Fruit fly (Drosophila melanogaster) whole organism, embryonic: ENCODE results near the gene Strip.
A peak's percentile ranks its signal among the peaks of the same experiment; 100 is the strongest.

Experiments used
- ATbp ChIP-seq: fragments of 200-800 bp; sonication (Bioruptor generic); optimal IDR thresholded peaks from 2 replicates; lab custom pipeline; 2017; ENCODE audit warnings: missing biosample characterization, mild to moderate bottlenecking, missing genetic modification characterization, missing genetic modification reagents
- CG10366 ChIP-seq: fragments of 200-800 bp; sonication (Bioruptor generic); IDR thresholded peaks from 2 replicates; pipeline ENCODE4 v1.3.6; 2022; ENCODE audit warnings: missing biosample characterization, missing genetic modification characterization
- CG11085 ChIP-seq: fragments of 200-800 bp; sonication (Bioruptor generic); IDR thresholded peaks from 2 replicates; pipeline ENCODE4 v1.3.6; 2022; ENCODE audit warnings: missing biosample characterization, missing genetic modification characterization
- CG11504 ChIP-seq: fragments of 200-800 bp; sonication (Bioruptor generic); optimal IDR thresholded peaks from 3 replicates; lab custom pipeline; 2019; ENCODE audit warnings: missing biosample characterization, mild to moderate bottlenecking, missing genetic modification characterization, moderate library complexity
- CG1233 ChIP-seq: fragments of 200-800 bp; sonication (Bioruptor generic); optimal IDR thresholded peaks from 4 replicates; lab custom pipeline; 2018; ENCODE audit warnings: missing biosample characterization, mild to moderate bottlenecking, missing genetic modification characterization
- CG17568 ChIP-seq: fragments of 200-800 bp; sonication (Bioruptor generic); optimal IDR thresholded peaks from 2 replicates; lab custom pipeline; 2018; ENCODE audit warnings: missing biosample characterization, mild to moderate bottlenecking, missing genetic modification characterization, moderate library complexity
- CG1832 ChIP-seq: fragments of 200-800 bp; sonication (Bioruptor generic); optimal IDR thresholded peaks from 2 replicates; lab custom pipeline; 2017; ENCODE audit warnings: missing biosample characterization, mild to moderate bottlenecking, missing genetic modification characterization, inconsistent platforms
- CG3281 ChIP-seq: fragments of 200-800 bp; sonication (Bioruptor generic); optimal IDR thresholded peaks from 3 replicates; lab custom pipeline; 2017; ENCODE audit warnings: missing biosample characterization, mild to moderate bottlenecking, missing genetic modification characterization
- CG6689 ChIP-seq: fragments of 200-800 bp; sonication (Bioruptor generic); IDR thresholded peaks from 2 replicates; pipeline ENCODE4 v1.3.6; 2022; ENCODE audit warnings: missing biosample characterization, missing genetic modification characterization
- CG7271 ChIP-seq: fragments of 200-800 bp; sonication (Bioruptor generic); optimal IDR thresholded peaks from 2 replicates; lab custom pipeline; 2018; ENCODE audit warnings: missing biosample characterization, mild to moderate bottlenecking, missing genetic modification characterization, moderate library complexity
- CG7357 ChIP-seq: fragments of 200-800 bp; sonication (Bioruptor generic); IDR thresholded peaks from 3 replicates; pipeline ENCODE4 v1.3.6; 2022; ENCODE audit warnings: missing biosample characterization, missing genetic modification characterization
- CG7745 ChIP-seq: fragments of 200-800 bp; sonication (Bioruptor generic); optimal IDR thresholded peaks from 2 replicates; lab custom pipeline; 2018; ENCODE audit warnings: missing biosample characterization, mild to moderate bottlenecking, missing genetic modification characterization, moderate library complexity
- CG8765 ChIP-seq: fragments of 200-800 bp; sonication (Bioruptor generic); IDR thresholded peaks from 2 replicates; pipeline ENCODE4 v1.3.6; 2022; ENCODE audit warnings: missing biosample characterization, missing genetic modification characterization
- CG9609 ChIP-seq: fragments of 200-800 bp; sonication (Bioruptor generic); optimal IDR thresholded peaks from 3 replicates; lab custom pipeline; 2016; ENCODE audit warnings: missing biosample characterization, missing genetic modification characterization
- Camta ChIP-seq: fragments of 200-800 bp; sonication (Bioruptor generic); optimal IDR thresholded peaks from 2 replicates; lab custom pipeline; 2016; ENCODE audit warnings: missing biosample characterization, missing genetic modification characterization
- Chrac-16 ChIP-seq: fragments of 200-800 bp; sonication (Bioruptor generic); optimal IDR thresholded peaks from 3 replicates; lab custom pipeline; 2016; ENCODE audit warnings: missing biosample characterization, missing genetic modification characterization
- CrebB ChIP-seq: fragments of 200-800 bp; sonication (Bioruptor generic); optimal IDR thresholded peaks from 3 replicates; lab custom pipeline; 2018; ENCODE audit warnings: missing biosample characterization, mild to moderate bottlenecking, missing genetic modification characterization
- Dek ChIP-seq: fragments of 200-800 bp; sonication (Bioruptor generic); optimal IDR thresholded peaks from 3 replicates; lab custom pipeline; 2019; ENCODE audit warnings: missing biosample characterization, mild to moderate bottlenecking, missing genetic modification characterization, moderate library complexity
- Eip74EF ChIP-seq, 2 experiments: fragments of 200-800 bp in 1 of 2; fragments of >200 bp in 1 of 2; sonication (Bioruptor generic) in 1 of 2; optimal IDR thresholded peaks; 2 replicates each; lab custom pipeline; 2017 to 2019; ENCODE audit warnings: missing biosample characterization in 2 of 2, missing genetic modification characterization in 2 of 2, mild to moderate bottlenecking in 1 of 2, moderate library complexity in 1 of 2
- Fer1 ChIP-seq: fragments of 200-800 bp; sonication (Bioruptor generic); optimal IDR thresholded peaks from 2 replicates; lab custom pipeline; 2017; ENCODE audit warnings: missing biosample characterization, mild to moderate bottlenecking, missing genetic modification characterization
- Gsc ChIP-seq: fragments of 200-800 bp; sonication (Bioruptor generic); IDR thresholded peaks from 2 replicates; pipeline ENCODE4 v1.3.6; 2022; ENCODE audit warnings: missing biosample characterization, missing genetic modification characterization
- Meics ChIP-seq: fragments of 200-800 bp; sonication (Bioruptor generic); optimal IDR thresholded peaks from 2 replicates; lab custom pipeline; 2017; ENCODE audit warnings: missing biosample characterization, mild to moderate bottlenecking, missing genetic modification characterization
- NC2β ChIP-seq: fragments of 200-800 bp; sonication (Bioruptor generic); optimal IDR thresholded peaks from 2 replicates; lab custom pipeline; 2016; ENCODE audit warnings: missing biosample characterization, missing genetic modification characterization
- Nf-YC ChIP-seq: fragments of 200-800 bp; optimal IDR thresholded peaks from 3 replicates; lab custom pipeline; 2019; ENCODE audit warnings: missing biosample characterization, mild to moderate bottlenecking, missing genetic modification characterization, moderate library complexity
- Optix ChIP-seq: fragments of 200-800 bp; sonication (Bioruptor generic); IDR thresholded peaks from 3 replicates; pipeline ENCODE4 v1.3.6; 2022; ENCODE audit warnings: missing biosample characterization, missing genetic modification characterization
- Rfx ChIP-seq: fragments of 200-800 bp; sonication (Bioruptor generic); IDR thresholded peaks from 2 replicates; pipeline ENCODE4 v1.3.6; 2022; ENCODE audit warnings: missing biosample characterization, missing genetic modification characterization
- Scr ChIP-seq: fragments of 200-800 bp; sonication (Bioruptor generic); IDR thresholded peaks from 2 replicates; pipeline ENCODE4 v1.3.6; 2022; ENCODE audit warnings: missing biosample characterization, missing genetic modification characterization; ENCODE audit not compliant: partially characterized antibody
- Side ChIP-seq: fragments of 200-800 bp; sonication (Bioruptor generic); optimal IDR thresholded peaks from 2 replicates; lab custom pipeline; 2016; ENCODE audit warnings: missing biosample characterization, missing genetic modification characterization
- Sox100B ChIP-seq: fragments of 200-800 bp; sonication (Bioruptor generic); optimal IDR thresholded peaks from 3 replicates; lab custom pipeline; 2018; ENCODE audit warnings: missing biosample characterization, mild to moderate bottlenecking, missing genetic modification characterization
- Sry-δ ChIP-seq: fragments of 200-800 bp; sonication (Bioruptor generic); optimal IDR thresholded peaks from 2 replicates; lab custom pipeline; 2016; ENCODE audit warnings: missing biosample characterization, missing genetic modification characterization
- bigmax ChIP-seq: fragments of 200-800 bp; sonication (Bioruptor generic); optimal IDR thresholded peaks from 2 replicates; lab custom pipeline; 2018; ENCODE audit warnings: missing biosample characterization, mild to moderate bottlenecking, missing genetic modification characterization
- croc ChIP-seq: fragments of 200-800 bp; sonication (Bioruptor generic); conservative IDR thresholded peaks from 3 replicates; pipeline ENCODE4 v1.3.6; 2022; ENCODE audit warnings: missing biosample characterization, missing genetic modification characterization
- crol ChIP-seq: fragments of 200-800 bp; sonication (Bioruptor generic); IDR thresholded peaks from 2 replicates; pipeline ENCODE4 v1.3.6; 2022; ENCODE audit warnings: missing biosample characterization, missing genetic modification characterization
- en ChIP-seq: fragments of 200-800 bp; sonication (Bioruptor generic); optimal IDR thresholded peaks from 2 replicates; lab custom pipeline; 2016; ENCODE audit warnings: missing biosample characterization, missing genetic modification characterization
- gce ChIP-seq: fragments of 200-800 bp; sonication (Bioruptor generic); IDR thresholded peaks from 3 replicates; pipeline ENCODE4 v1.3.6; 2022; ENCODE audit warnings: missing biosample characterization, missing genetic modification characterization
- gem ChIP-seq: fragments of 200-800 bp; sonication (Bioruptor generic); optimal IDR thresholded peaks from 2 replicates; lab custom pipeline; 2019; ENCODE audit warnings: missing biosample characterization, mild to moderate bottlenecking, missing genetic modification characterization, moderate library complexity
- gsb ChIP-seq: fragments of 200-800 bp; sonication (Bioruptor generic); IDR thresholded peaks from 2 replicates; pipeline ENCODE4 v1.3.6; 2022; ENCODE audit warnings: missing biosample characterization, missing genetic modification characterization
- gt ChIP-seq: fragments of 200-800 bp; sonication (Bioruptor generic); IDR thresholded peaks from 2 replicates; pipeline ENCODE4 v1.3.6; 2022; ENCODE audit warnings: missing biosample characterization, missing genetic modification characterization
- h ChIP-seq: fragments of >200 bp; optimal IDR thresholded peaks from 2 replicates; lab custom pipeline; 2017
- jing ChIP-seq: fragments of 200-800 bp; sonication (Bioruptor generic); optimal IDR thresholded peaks from 2 replicates; lab custom pipeline; 2018; ENCODE audit warnings: missing biosample characterization, mild to moderate bottlenecking, missing genetic modification characterization
- lab ChIP-seq: fragments of 200-800 bp; sonication (Bioruptor generic); optimal IDR thresholded peaks from 3 replicates; lab custom pipeline; 2017; ENCODE audit warnings: missing biosample characterization, missing genetic modification characterization, mild to moderate bottlenecking, moderate library complexity, missing genetic modification reagents
- lmd ChIP-seq: fragments of 200-800 bp; sonication (Bioruptor generic); IDR thresholded peaks from 2 replicates; pipeline ENCODE4 v1.3.6; 2022; ENCODE audit warnings: missing biosample characterization, missing genetic modification characterization
- row ChIP-seq: fragments of 200-800 bp; sonication (Bioruptor generic); IDR thresholded peaks from 3 replicates; pipeline ENCODE4 v1.3.6; 2022; ENCODE audit warnings: missing biosample characterization, missing genetic modification characterization
- schlank ChIP-seq: fragments of 200-800 bp; sonication (Bioruptor generic); optimal IDR thresholded peaks from 2 replicates; lab custom pipeline; 2018; ENCODE audit warnings: missing biosample characterization, mild to moderate bottlenecking, missing genetic modification characterization
- sd ChIP-seq: fragments of 200-800 bp; sonication (Bioruptor generic); optimal IDR thresholded peaks from 3 replicates; lab custom pipeline; 2018; ENCODE audit warnings: missing biosample characterization, mild to moderate bottlenecking, missing genetic modification characterization, moderate library complexity
- sens-2 ChIP-seq: fragments of 200-800 bp; sonication (Bioruptor generic); IDR thresholded peaks from 2 replicates; pipeline ENCODE4 v1.3.6; 2022; ENCODE audit warnings: missing biosample characterization, missing genetic modification characterization
- shn ChIP-seq: fragments of 200-800 bp; sonication (Bioruptor generic); optimal IDR thresholded peaks from 3 replicates; lab custom pipeline; 2016; ENCODE audit warnings: missing biosample characterization, missing genetic modification characterization
- vvl ChIP-seq: fragments of 200-800 bp; sonication (Bioruptor generic); IDR thresholded peaks from 2 replicates; pipeline ENCODE4 v1.3.6; 2022; ENCODE audit warnings: missing biosample characterization, missing genetic modification characterization
- wor ChIP-seq: fragments of 200-800 bp; sonication (Bioruptor generic); IDR thresholded peaks from 2 replicates; pipeline ENCODE4 v1.3.6; 2022; ENCODE audit warnings: missing biosample characterization, missing genetic modification characterization
- zen ChIP-seq: fragments of 200-800 bp; sonication (Bioruptor generic); optimal IDR thresholded peaks from 3 replicates; lab custom pipeline; 2018; ENCODE audit warnings: missing biosample characterization, mild to moderate bottlenecking, missing genetic modification characterization, moderate library complexity
- zfh2 ChIP-seq: fragments of 200-800 bp; sonication (Bioruptor generic); optimal IDR thresholded peaks from 2 replicates; lab custom pipeline; 2016; ENCODE audit warnings: missing biosample characterization, missing genetic modification characterization

The Strip gene

dm6 chr3L:3319992-3320732 lies 8.5 kb downstream of the Strip start (continued):
- peak; percentile 92 for TF ChIP-seq sd (tag; lab: Kevin White, UChicago)
- no peak for TF ChIP-seq CG11504 (tag; lab: Kevin White, UChicago)
- no peak for TF ChIP-seq CG9609
- TF ChIP-seq en (GFP tag; lab: Kevin White, UChicago), result no peak
- no peak for TF ChIP-seq CG10366 (GFP tag; lab: Robert Waterston, UW)
- no peak for TF ChIP-seq Camta
- TF ChIP-seq shn, result no peak
- no peak for TF ChIP-seq gt (GFP tag; lab: Robert Waterston, UW)
- peak; percentile 78 for TF ChIP-seq row (GFP tag; lab: Robert Waterston, UW)
- peak; percentile 50 for TF ChIP-seq lab (GFP tag; lab: Kevin White, UChicago)
- no peak for TF ChIP-seq schlank (tag; lab: Kevin White, UChicago)
- peak; percentile 28 for TF ChIP-seq CG3281 (GFP tag; lab: Kevin White, UChicago)
- TF ChIP-seq Meics (GFP tag; lab: Kevin White, UChicago), result peak; percentile 46
- no peak for TF ChIP-seq h
- no peak for TF ChIP-seq CG7745
- no peak for TF ChIP-seq crol (GFP tag; lab: Robert Waterston, UW)
- no peak for TF ChIP-seq CrebB (tag; lab: Kevin White, UChicago)
- no peak for TF ChIP-seq Gsc (GFP tag; lab: Robert Waterston, UW)
- TF ChIP-seq CG1832 (GFP tag; lab: Kevin White, UChicago), result no peak
- no peak for TF ChIP-seq Optix (GFP tag; lab: Robert Waterston, UW)
- no peak for TF ChIP-seq jing
- TF ChIP-seq CG1233, result no peak
- TF ChIP-seq CG11085 (GFP tag; lab: Robert Waterston, UW), result no peak
- peak; percentile 24; the same call in 1 of the 2 replicates for TF ChIP-seq vvl (GFP tag; lab: Robert Waterston, UW)
- peak; percentile 46 for TF ChIP-seq Fer1
- TF ChIP-seq CG6689, result no peak
- peak; percentile 77 for TF ChIP-seq Rfx (GFP tag; lab: Robert Waterston, UW)
- peak; percentile 7 for TF ChIP-seq Side (GFP tag; lab: Kevin White, UChicago)
- peak; percentile 39 for TF ChIP-seq zfh2 (GFP tag; lab: Kevin White, UChicago)
- TF ChIP-seq Nf-YC (tag; lab: Kevin White, UChicago), result no peak
- no peak for TF ChIP-seq bigmax
- TF ChIP-seq gce (GFP tag; lab: Robert Waterston, UW), result no peak
- TF ChIP-seq Dek, result no peak
- no peak for TF ChIP-seq CG8765 (GFP tag; lab: Robert Waterston, UW)

DNA sequence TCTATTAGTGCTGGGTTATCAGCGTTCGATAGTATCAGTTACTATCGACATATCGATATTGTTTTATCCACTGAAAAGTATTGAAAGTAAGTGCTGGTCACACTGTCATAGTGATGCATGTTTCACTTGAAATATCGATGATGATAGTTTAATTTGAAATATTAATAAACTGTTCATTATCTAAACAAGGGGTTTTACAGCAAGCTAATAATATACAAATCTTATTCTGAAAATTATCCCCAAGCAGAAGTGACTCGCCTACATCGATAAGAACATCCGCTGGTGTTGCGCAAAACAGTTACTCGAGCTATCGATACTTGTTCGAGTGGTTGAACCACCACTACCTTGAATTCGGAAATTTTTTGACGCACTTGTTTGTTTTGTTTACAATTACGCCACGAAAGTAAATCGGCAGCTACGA lies 9.4 kb downstream of the Strip start, which contains the start of the genes PIG-C, CG12016 and Dpm2:
TSS of gene PIG-C (minus strand) at position 10 of the 421 bp plus-strand sequence.
TSS of gene CG12016 (plus strand) at position 333 of the 421 bp plus-strand sequence.
TSS of gene Dpm2 (plus strand) at position 333 of the 421 bp plus-strand sequence.
- no peak for TF ChIP-seq ATbp
- no peak for TF ChIP-seq gsb (GFP tag; lab: Robert Waterston, UW)
- no peak for TF ChIP-seq Eip74EF (GFP tag; optimal IDR thresholded peaks at IDR 0.05; lab: Kevin White, UChicago)
- no peak for TF ChIP-seq CG7271 (tag; lab: Kevin White, UChicago)
- TF ChIP-seq NC2β, result peak; percentile 63
- TF ChIP-seq Sox100B, result no peak
- peak; percentile 65; the same call in 1 of the 2 replicates for TF ChIP-seq lmd (GFP tag; lab: Robert Waterston, UW)
- 0 out of 2 replicates have a peak, but pooled peaks have one; percentile 11 for TF ChIP-seq sens-2 (GFP tag; lab: Robert Waterston, UW)
- no peak for TF ChIP-seq wor
- TF ChIP-seq CG17568 (GFP tag; lab: Kevin White, UChicago), result no peak
- TF ChIP-seq zen (tag; lab: Kevin White, UChicago), result peak; percentile 60
- peak; percentile 21 for TF ChIP-seq CrebB (tag; lab: Kevin White, UChicago)
- no peak for TF ChIP-seq Optix (GFP tag; lab: Robert Waterston, UW)
- TF ChIP-seq gem (tag; lab: Kevin White, UChicago), result no peak
- peak; percentile 99 for TF ChIP-seq Sry-δ (GFP tag; lab: Kevin White, UChicago)
- TF ChIP-seq en (GFP tag; lab: Kevin White, UChicago), result peak; percentile 35
- peak; percentile 56 for TF ChIP-seq Fer1
- TF ChIP-seq Scr (GFP tag; lab: Robert Waterston, UW), result peak; percentile 98
- peak; percentile 54; the same call in 1 of the 3 replicates for TF ChIP-seq CG7357 (GFP tag; lab: Robert Waterston, UW)
- peak; percentile 67 for TF ChIP-seq CG9609
- TF ChIP-seq croc, result peak; percentile 58
- TF ChIP-seq Chrac-16 (GFP tag; lab: Kevin White, UChicago), result peak; percentile 81
